Fruit fly (Drosophila melanogaster) whole organism, pupa: Measurements from ENCODE around the gene Snm1.

Source experiments
- CG10348 ChIP-seq: fragments of 200-800 bp; sonication (Bioruptor generic); IDR thresholded peaks from 2 replicates; pipeline ENCODE4 v1.3.6; 2022; ENCODE audit warnings: missing biosample characterization, missing genetic modification characterization
- CG12605 ChIP-seq: fragments of 200-800 bp; sonication (Bioruptor generic); IDR thresholded peaks from 2 replicates; pipeline ENCODE4 v1.3.6; 2022; ENCODE audit warnings: missing biosample characterization, missing genetic modification characterization
- CG13204 ChIP-seq: fragments of 200-800 bp; sonication (Bioruptor generic); optimal IDR thresholded peaks from 2 replicates; lab custom pipeline; 2018; ENCODE audit warnings: missing biosample characterization, mild to moderate bottlenecking, missing genetic modification characterization, moderate library complexity
- CG14655 ChIP-seq: fragments of 200-800 bp; sonication (Bioruptor generic); optimal IDR thresholded peaks from 3 replicates; lab custom pipeline; 2017; ENCODE audit warnings: mild to moderate bottlenecking, missing biosample characterization, missing genetic modification reagents, missing genetic modification characterization
- CG15710 ChIP-seq: fragments of 200-800 bp; sonication (Bioruptor generic); optimal IDR thresholded peaks from 2 replicates; lab custom pipeline; 2018; ENCODE audit warnings: missing biosample characterization, mild to moderate bottlenecking, missing genetic modification characterization, moderate library complexity
- CG17806 ChIP-seq: fragments of 200-800 bp; sonication (Bioruptor generic); optimal IDR thresholded peaks from 2 replicates; lab custom pipeline; 2018; ENCODE audit warnings: missing biosample characterization, mild to moderate bottlenecking, missing genetic modification characterization, moderate library complexity
- CG32121 ChIP-seq: fragments of 200-800 bp; sonication (Bioruptor generic); IDR thresholded peaks from 2 replicates; pipeline ENCODE4 v1.3.6; 2022; ENCODE audit warnings: missing biosample characterization, missing genetic modification characterization
- CG34367 ChIP-seq: fragments of 200-800 bp; sonication (Bioruptor generic); optimal IDR thresholded peaks from 2 replicates; lab custom pipeline; 2018; ENCODE audit warnings: missing biosample characterization, mild to moderate bottlenecking, missing genetic modification characterization
- CG4496 ChIP-seq: fragments of 200-800 bp; sonication (Bioruptor generic); IDR thresholded peaks from 3 replicates; pipeline ENCODE4 v1.3.6; 2022; ENCODE audit warnings: missing biosample characterization, missing genetic modification characterization
- CG8159 ChIP-seq: fragments of 200-800 bp; sonication (Bioruptor generic); optimal IDR thresholded peaks from 3 replicates; lab custom pipeline; 2018; ENCODE audit warnings: missing biosample characterization, mild to moderate bottlenecking, missing genetic modification characterization, moderate library complexity
- CG8301 ChIP-seq: fragments of 200-800 bp; sonication (Bioruptor generic); optimal IDR thresholded peaks from 2 replicates; lab custom pipeline; 2018; ENCODE audit warnings: missing biosample characterization, mild to moderate bottlenecking, missing genetic modification characterization
- CG9948 ChIP-seq: fragments of 200-800 bp; sonication (Bioruptor generic); optimal IDR thresholded peaks from 2 replicates; lab custom pipeline; 2018; ENCODE audit warnings: missing biosample characterization, mild to moderate bottlenecking, missing genetic modification characterization, moderate library complexity
- D1 ChIP-seq: fragments of 200-800 bp; sonication (Bioruptor generic); optimal IDR thresholded peaks from 2 replicates; lab custom pipeline; 2018; ENCODE audit warnings: missing biosample characterization, mild to moderate bottlenecking, missing genetic modification characterization, moderate library complexity
- EcR ChIP-seq: fragments of 200-800 bp; sonication (Bioruptor generic); optimal IDR thresholded peaks from 3 replicates; lab custom pipeline; 2019; ENCODE audit warnings: missing biosample characterization, missing genetic modification characterization, mild to moderate bottlenecking, moderate library complexity, missing genetic modification reagents
- Ets98B ChIP-seq: fragments of 200-800 bp; sonication (Bioruptor generic); IDR thresholded peaks from 2 replicates; pipeline ENCODE4 v1.3.6; 2022; ENCODE audit warnings: missing biosample characterization, missing genetic modification characterization
- Pif1A ChIP-seq: fragments of 200-800 bp; sonication (Bioruptor generic); optimal IDR thresholded peaks from 3 replicates; lab custom pipeline; 2016; ENCODE audit warnings: missing biosample characterization, missing genetic modification characterization
- Pif1B ChIP-seq: fragments of 200-800 bp; sonication (Bioruptor generic); optimal IDR thresholded peaks from 3 replicates; lab custom pipeline; 2016; ENCODE audit warnings: missing biosample characterization, missing genetic modification characterization
- Snoo ChIP-seq: fragments of 200-800 bp; sonication (Bioruptor generic); optimal IDR thresholded peaks from 3 replicates; lab custom pipeline; 2017; ENCODE audit warnings: missing biosample characterization, mild to moderate bottlenecking, missing genetic modification characterization, inconsistent platforms
- fd96Ca ChIP-seq: fragments of 200-800 bp; sonication (Bioruptor generic); IDR thresholded peaks from 3 replicates; pipeline ENCODE4 v1.3.6; 2022; ENCODE audit warnings: missing biosample characterization, missing genetic modification characterization
- gl ChIP-seq: fragments of 200-800 bp; sonication (Bioruptor generic); optimal IDR thresholded peaks from 2 replicates; lab custom pipeline; 2018; ENCODE audit warnings: missing biosample characterization, mild to moderate bottlenecking, missing genetic modification characterization
- rn ChIP-seq: fragments of 200-800 bp; sonication (Bioruptor generic); IDR thresholded peaks from 2 replicates; pipeline ENCODE4 v1.3.6; 2022; ENCODE audit warnings: missing biosample characterization, missing genetic modification characterization

The Snm1 gene

dm6 chr3R:5519789-5520188 is 35.1 kb upstream of the Snm1 start:
- TF ChIP-seq CG4496 (GFP tag; lab: Robert Waterston, UW) (no peak), CG34367 (tag; lab: Kevin White, UChicago) (no peak), CG15710 (no peak), CG13204 (GFP tag; lab: Kevin White, UChicago) (peak; percentile 51), CG10348 (GFP tag; lab: Robert Waterston, UW) (no peak), rn (GFP tag; lab: Robert Waterston, UW) (no peak), CG32121 (no peak)

DNA sequence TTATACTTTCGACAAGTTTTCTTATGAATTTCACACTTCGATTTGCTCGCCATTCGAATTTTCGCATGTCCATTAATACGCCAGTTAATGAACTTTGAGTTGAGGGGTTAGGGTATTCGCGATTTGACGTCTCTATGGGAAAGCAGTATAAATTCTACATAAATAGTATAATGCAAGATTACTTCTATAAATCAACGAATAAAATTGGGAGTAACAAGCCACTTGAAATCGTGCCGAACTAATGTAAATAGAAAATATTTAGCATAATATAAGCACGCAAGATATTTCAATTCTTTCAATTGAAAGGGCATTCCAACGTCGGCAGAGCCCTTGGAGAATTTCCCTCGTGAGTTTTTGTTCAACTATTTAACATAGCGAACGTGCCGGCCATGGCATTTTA is 34.3 kb upstream of the Snm1 start:
- 0 out of 3 replicates have a peak, but pooled peaks have one; percentile 20 for TF ChIP-seq CG4496 (GFP tag; lab: Robert Waterston, UW)
- TF ChIP-seq CG32121: no peak

DNA sequence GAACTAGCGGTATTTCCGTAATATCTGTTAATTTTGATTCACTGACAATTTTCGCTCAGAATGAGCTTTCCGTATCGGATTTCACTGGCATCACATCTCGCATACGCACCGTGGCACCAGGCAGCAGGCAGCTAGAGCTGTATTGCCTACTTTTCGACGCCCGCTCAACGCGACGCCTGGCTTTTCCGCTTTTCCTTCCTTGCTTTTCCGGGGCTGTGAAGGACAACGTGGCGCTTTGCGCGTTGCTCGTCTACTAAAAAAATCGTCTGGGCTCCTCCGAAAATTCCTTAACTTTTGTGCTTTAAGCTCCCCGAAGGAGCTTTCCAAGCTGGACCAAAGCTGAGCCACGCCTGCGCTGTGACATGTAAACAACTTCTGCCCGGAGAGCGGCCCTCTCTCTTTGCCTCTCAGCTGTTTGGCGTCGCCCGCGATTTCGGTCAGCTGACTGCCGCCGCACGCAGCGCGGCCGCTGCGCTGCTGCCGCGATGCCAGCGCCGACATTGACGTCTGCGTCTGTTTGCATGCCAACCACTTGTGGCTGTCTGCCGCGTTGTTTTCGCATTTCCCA is 31.7 kb upstream of the Snm1 start, which contains the start of the genes CG43845 and Nmdar1:
TSS of gene CG43845 (minus strand) at position 51 of the 568 bp plus-strand sequence.
TSS of gene Nmdar1 (minus strand) at position 259 of the 568 bp plus-strand sequence.
- TF ChIP-seq gl (tag; lab: Kevin White, UChicago) (no peak), CG32121 (no peak), CG4496 (GFP tag; lab: Robert Waterston, UW) (peak; percentile 29; the same call in 1 of the 3 replicates), rn (GFP tag; lab: Robert Waterston, UW) (no peak), CG8159 (no peak), CG12605 (GFP tag; lab: Robert Waterston, UW) (peak; percentile 95), Pif1B (no peak), CG14655 (GFP tag; lab: Kevin White, UChicago) (no peak), CG13204 (GFP tag; lab: Kevin White, UChicago) (no peak), CG17806 (tag; lab: Kevin White, UChicago) (no peak), CG10348 (GFP tag; lab: Robert Waterston, UW) (no peak), CG8301 (no peak), fd96Ca (GFP tag; lab: Robert Waterston, UW) (no peak)

DNA sequence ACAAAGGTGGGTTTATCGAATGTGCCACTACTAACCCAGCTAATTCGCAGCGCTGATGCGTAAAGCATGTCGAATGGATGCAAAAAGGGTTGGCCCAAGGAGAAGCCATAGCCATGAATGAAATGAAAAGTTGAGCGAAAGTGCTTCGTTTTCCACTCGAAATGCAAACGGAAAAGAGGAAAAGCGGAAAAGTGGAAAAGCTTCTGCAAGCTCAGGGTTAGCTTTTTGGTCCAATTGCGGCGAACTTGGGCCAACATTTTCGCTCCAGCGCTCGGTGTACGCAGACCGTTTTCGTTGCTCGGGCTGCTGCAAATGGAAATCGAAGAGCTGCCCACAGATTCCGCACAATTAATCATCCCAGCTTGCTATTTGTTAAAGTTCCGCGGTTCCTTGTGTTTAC is 30.1 kb upstream of the Snm1 start:
- TF ChIP-seq CG13204 (GFP tag; lab: Kevin White, UChicago) (no peak), Ets98B (GFP tag; lab: Robert Waterston, UW) (0 out of 2 replicates have a peak, but pooled peaks have one; percentile 15), gl (tag; lab: Kevin White, UChicago) (no peak), CG4496 (GFP tag; lab: Robert Waterston, UW) (0 out of 3 replicates have a peak, but pooled peaks have one; percentile 30), CG34367 (tag; lab: Kevin White, UChicago) (no peak), CG14655 (GFP tag; lab: Kevin White, UChicago) (no peak), Snoo (tag; lab: Kevin White, UChicago) (no peak), CG32121 (no peak)

DNA sequence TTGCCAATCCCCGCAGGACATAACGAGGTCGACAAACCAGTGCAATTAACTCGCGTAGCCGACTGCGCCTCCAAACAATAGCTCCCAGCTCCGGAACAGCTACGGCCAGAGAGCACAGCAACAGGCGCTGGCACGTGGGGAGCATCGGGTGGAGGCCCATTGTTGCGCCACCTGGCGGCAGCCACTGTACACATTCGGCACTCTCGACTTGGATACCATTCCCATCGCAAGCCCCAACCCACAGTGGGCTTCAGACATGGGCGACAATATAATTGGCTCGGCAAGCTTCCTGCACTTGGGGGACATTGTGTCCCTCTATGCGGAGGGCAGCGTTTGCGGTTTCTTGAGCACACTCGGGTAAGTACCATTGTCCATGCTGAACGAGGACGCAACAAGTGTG is 27.3 kb upstream of the Snm1 start:
- TF ChIP-seq gl (tag; lab: Kevin White, UChicago) (no peak), EcR (no peak), Ets98B (GFP tag; lab: Robert Waterston, UW) (no peak), CG32121 (no peak), CG17806 (tag; lab: Kevin White, UChicago) (no peak), CG4496 (GFP tag; lab: Robert Waterston, UW) (no peak), CG8159 (no peak), CG34367 (tag; lab: Kevin White, UChicago) (no peak), Snoo (tag; lab: Kevin White, UChicago) (no peak), fd96Ca (GFP tag; lab: Robert Waterston, UW) (no peak), CG10348 (GFP tag; lab: Robert Waterston, UW) (no peak), Pif1B (no peak), CG8301 (no peak), CG12605 (GFP tag; lab: Robert Waterston, UW) (no peak), CG13204 (GFP tag; lab: Kevin White, UChicago) (no peak), CG14655 (GFP tag; lab: Kevin White, UChicago) (no peak), D1 (tag; lab: Kevin White, UChicago) (no peak), rn (GFP tag; lab: Robert Waterston, UW) (no peak), CG9948 (tag; lab: Kevin White, UChicago) (no peak)

DNA sequence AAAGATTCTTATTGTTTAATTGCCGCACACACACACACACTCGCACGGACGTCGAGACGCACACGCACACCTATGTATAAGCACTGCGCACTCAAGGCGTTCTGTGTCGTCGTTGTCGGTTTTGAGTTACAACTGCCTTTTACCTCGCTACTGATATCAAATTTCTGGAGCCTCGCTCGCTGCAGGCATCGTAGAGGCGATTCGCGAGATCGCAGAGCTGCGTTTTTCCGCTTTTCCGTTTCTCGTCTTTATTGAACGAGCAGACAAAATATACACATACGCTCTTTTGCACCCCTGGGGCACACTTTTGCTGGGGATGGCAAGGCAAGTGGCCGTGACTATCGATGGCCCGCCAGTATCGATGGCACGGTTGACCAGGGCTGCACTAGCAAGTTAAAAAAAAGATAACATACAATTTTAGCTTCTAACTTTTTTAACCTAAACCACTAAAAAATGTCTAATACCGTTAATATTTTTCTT is 7.4 kb upstream of the Snm1 start, which contains the start of gene CG2519:
TSS of gene CG2519 (minus strand) at position 312 of the 480 bp plus-strand sequence.
- TF ChIP-seq CG4496 (GFP tag; lab: Robert Waterston, UW) (peak; percentile 48; the same call in 2 of the 3 replicates), CG8301 (no peak), rn (GFP tag; lab: Robert Waterston, UW) (0 out of 2 replicates have a peak, but pooled peaks have one; percentile 29), CG12605 (GFP tag; lab: Robert Waterston, UW) (peak; percentile 42; the same call in 1 of the 2 replicates)

dm6 chr3R:5550452-5550851 is 4.4 kb upstream of the Snm1 start:
- TF ChIP-seq CG8159 (no peak), Pif1B (no peak), gl (tag; lab: Kevin White, UChicago) (no peak), CG13204 (GFP tag; lab: Kevin White, UChicago) (no peak), Pif1A (GFP tag; lab: Kevin White, UChicago) (no peak), CG9948 (tag; lab: Kevin White, UChicago) (no peak), rn (GFP tag; lab: Robert Waterston, UW) (no peak), CG32121 (no peak), Ets98B (GFP tag; lab: Robert Waterston, UW) (no peak), CG10348 (GFP tag; lab: Robert Waterston, UW) (no peak), CG12605 (GFP tag; lab: Robert Waterston, UW) (no peak), EcR (no peak), CG15710 (no peak), D1 (tag; lab: Kevin White, UChicago) (no peak), CG14655 (GFP tag; lab: Kevin White, UChicago) (no peak), Snoo (tag; lab: Kevin White, UChicago) (no peak), CG17806 (tag; lab: Kevin White, UChicago) (no peak), fd96Ca (GFP tag; lab: Robert Waterston, UW) (no peak), CG4496 (GFP tag; lab: Robert Waterston, UW) (no peak), CG8301 (no peak)
